Fruit fly (Drosophila melanogaster) whole organism, embryonic: Measurements from ENCODE around the gene CG4270.

Source experiments
- Abd-B ChIP-seq: fragments of 200-800 bp; sonication (Bioruptor generic); optimal IDR thresholded peaks from 2 replicates; lab custom pipeline; 2018; ENCODE audit warnings: missing biosample characterization, mild to moderate bottlenecking, missing genetic modification characterization, moderate library complexity
- Antp ChIP-seq: fragments of 200-800 bp; sonication (Bioruptor generic); optimal IDR thresholded peaks from 3 replicates; lab custom pipeline; 2016; ENCODE audit warnings: missing biosample characterization, missing genetic modification characterization
- B-H2 ChIP-seq: fragments of 200-800 bp; sonication (Bioruptor generic); optimal IDR thresholded peaks from 2 replicates; lab custom pipeline; 2018; ENCODE audit warnings: missing biosample characterization, mild to moderate bottlenecking, missing genetic modification characterization
- Blimp-1 ChIP-seq: fragments of 200-800 bp; sonication (Bioruptor generic); optimal IDR thresholded peaks from 3 replicates; lab custom pipeline; 2018; ENCODE audit warnings: missing biosample characterization, missing genetic modification characterization, mild to moderate bottlenecking, moderate library complexity, missing genetic modification reagents
- CG1024 ChIP-seq: fragments of 200-800 bp; sonication (Bioruptor generic); IDR thresholded peaks from 2 replicates; pipeline ENCODE4 v1.3.6; 2022; ENCODE audit warnings: missing biosample characterization, missing genetic modification characterization
- CG10431 ChIP-seq: fragments of 200-800 bp; sonication (Bioruptor generic); optimal IDR thresholded peaks from 3 replicates; lab custom pipeline; 2018; ENCODE audit warnings: missing biosample characterization, mild to moderate bottlenecking, missing genetic modification characterization
- CG12299 ChIP-seq: fragments of 200-800 bp; sonication (Bioruptor generic); optimal IDR thresholded peaks from 2 replicates; lab custom pipeline; 2018; ENCODE audit warnings: missing biosample characterization, mild to moderate bottlenecking, missing genetic modification characterization
- CG12659 ChIP-seq: fragments of 200-800 bp; sonication (Bioruptor generic); optimal IDR thresholded peaks from 3 replicates; lab custom pipeline; 2017; ENCODE audit warnings: mild to moderate bottlenecking, missing biosample characterization, missing genetic modification reagents, missing genetic modification characterization
- CG13424 ChIP-seq: fragments of 200-800 bp; sonication (Bioruptor generic); optimal IDR thresholded peaks from 2 replicates; lab custom pipeline; 2019; ENCODE audit warnings: missing biosample characterization, mild to moderate bottlenecking, missing genetic modification characterization, moderate library complexity
- CG14860 ChIP-seq: fragments of 200-800 bp; sonication (Bioruptor generic); IDR thresholded peaks from 3 replicates; pipeline ENCODE4 v1.3.6; 2022; ENCODE audit warnings: missing biosample characterization, missing genetic modification characterization; ENCODE audit not compliant: partially characterized antibody
- CG15073 ChIP-seq: fragments of 200-800 bp; sonication (Bioruptor generic); optimal IDR thresholded peaks from 2 replicates; lab custom pipeline; 2016; ENCODE audit warnings: missing biosample characterization, missing genetic modification characterization
- CG16779 ChIP-seq: fragments of 200-800 bp; sonication (Bioruptor generic); IDR thresholded peaks from 2 replicates; pipeline ENCODE4 v1.3.6; 2022; ENCODE audit warnings: missing biosample characterization, missing genetic modification characterization
- CG17385 ChIP-seq: fragments of 200-800 bp; sonication (Bioruptor generic); optimal IDR thresholded peaks from 3 replicates; lab custom pipeline; 2018; ENCODE audit warnings: missing biosample characterization, mild to moderate bottlenecking, missing genetic modification characterization
- CG3847 ChIP-seq: fragments of 200-800 bp; sonication (Bioruptor generic); IDR thresholded peaks from 2 replicates; pipeline ENCODE4 v1.3.6; 2022; ENCODE audit warnings: missing biosample characterization, missing genetic modification characterization
- CG6689 ChIP-seq: fragments of 200-800 bp; sonication (Bioruptor generic); IDR thresholded peaks from 2 replicates; pipeline ENCODE4 v1.3.6; 2022; ENCODE audit warnings: missing biosample characterization, missing genetic modification characterization
- CG7987 ChIP-seq: fragments of 200-800 bp; sonication (Bioruptor generic); optimal IDR thresholded peaks from 2 replicates; lab custom pipeline; 2018; ENCODE audit warnings: missing biosample characterization, mild to moderate bottlenecking, missing genetic modification characterization, moderate library complexity
- CrebB ChIP-seq: fragments of 200-800 bp; sonication (Bioruptor generic); optimal IDR thresholded peaks from 3 replicates; lab custom pipeline; 2018; ENCODE audit warnings: missing biosample characterization, mild to moderate bottlenecking, missing genetic modification characterization
- D19A ChIP-seq: fragments of 200-800 bp; optimal IDR thresholded peaks from 3 replicates; lab custom pipeline; 2019; ENCODE audit warnings: missing biosample characterization, mild to moderate bottlenecking, missing genetic modification characterization, moderate library complexity
- Deaf1 ChIP-seq: fragments of 200-800 bp; optimal IDR thresholded peaks from 3 replicates; lab custom pipeline; 2019; ENCODE audit warnings: missing biosample characterization, mild to moderate bottlenecking, missing genetic modification characterization, moderate library complexity
- H15 ChIP-seq: fragments of 200-800 bp; sonication (Bioruptor generic); IDR thresholded peaks from 3 replicates; pipeline ENCODE4 v1.3.6; 2022; ENCODE audit warnings: missing biosample characterization, missing genetic modification characterization
- HLH3B ChIP-seq: fragments of 200-800 bp; sonication (Bioruptor generic); IDR thresholded peaks from 2 replicates; pipeline ENCODE4 v1.3.6; 2022; ENCODE audit warnings: missing biosample characterization, missing genetic modification characterization
- Hand ChIP-seq: fragments of 200-800 bp; sonication (Bioruptor generic); optimal IDR thresholded peaks from 2 replicates; lab custom pipeline; 2017; ENCODE audit warnings: mild to moderate bottlenecking, missing biosample characterization, missing genetic modification reagents, missing genetic modification characterization
- Hsf ChIP-seq: fragments of 200-800 bp; sonication (Bioruptor generic); optimal IDR thresholded peaks from 3 replicates; lab custom pipeline; 2016; ENCODE audit warnings: missing biosample characterization, missing genetic modification characterization
- Oaz ChIP-seq: fragments of 200-800 bp; sonication (Bioruptor generic); IDR thresholded peaks from 2 replicates; pipeline ENCODE4 v1.3.6; 2022; ENCODE audit warnings: missing biosample characterization, missing genetic modification characterization
- Opbp ChIP-seq: fragments of 200-800 bp; sonication (Bioruptor generic); IDR thresholded peaks from 3 replicates; pipeline ENCODE4 v1.3.6; 2022; ENCODE audit warnings: missing biosample characterization, missing genetic modification characterization; ENCODE audit not compliant: partially characterized antibody
- Rfx ChIP-seq: fragments of 200-800 bp; sonication (Bioruptor generic); IDR thresholded peaks from 2 replicates; pipeline ENCODE4 v1.3.6; 2022; ENCODE audit warnings: missing biosample characterization, missing genetic modification characterization
- Side ChIP-seq: fragments of 200-800 bp; sonication (Bioruptor generic); optimal IDR thresholded peaks from 2 replicates; lab custom pipeline; 2016; ENCODE audit warnings: missing biosample characterization, missing genetic modification characterization
- Ssrp ChIP-seq: fragments of 200-800 bp; sonication (Bioruptor generic); optimal IDR thresholded peaks from 2 replicates; lab custom pipeline; 2018; ENCODE audit warnings: missing biosample characterization, mild to moderate bottlenecking, missing genetic modification characterization, moderate library complexity
- Trl ChIP-seq, 3 experiments: fragments of >200 bp in 2 of 3; fragments of 200-800 bp in 1 of 3; sonication (Bioruptor generic) in 1 of 3; optimal IDR thresholded peaks; 2 replicates in 1 of 3; 3 replicates in 2 of 3; lab custom pipeline; 2016 to 2017; ENCODE audit warnings: missing biosample characterization in 1 of 3, missing genetic modification characterization in 1 of 3
- bsh ChIP-seq, 2 experiments: fragments of 200-800 bp; sonication (Bioruptor generic); optimal IDR thresholded peaks; 2 replicates each; lab custom pipeline; 2017 to 2018; ENCODE audit warnings: mild to moderate bottlenecking in 2 of 2, missing biosample characterization in 2 of 2, missing genetic modification characterization in 2 of 2, moderate library complexity in 1 of 2
- dati ChIP-seq: fragments of 200-800 bp; sonication (Bioruptor generic); IDR thresholded peaks from 2 replicates; pipeline ENCODE4 v1.3.6; 2022; ENCODE audit warnings: missing biosample characterization, missing genetic modification characterization
- fd64A ChIP-seq: fragments of 200-800 bp; sonication (Bioruptor generic); optimal IDR thresholded peaks from 3 replicates; lab custom pipeline; 2018; ENCODE audit warnings: missing biosample characterization, mild to moderate bottlenecking, missing genetic modification characterization
- her ChIP-seq: fragments of 200-800 bp; sonication (Bioruptor generic); optimal IDR thresholded peaks from 2 replicates; lab custom pipeline; 2016; ENCODE audit warnings: missing biosample characterization, missing genetic modification characterization
- lbe ChIP-seq: fragments of 200-800 bp; sonication (Bioruptor generic); optimal IDR thresholded peaks from 2 replicates; lab custom pipeline; 2016; ENCODE audit warnings: missing biosample characterization, mild to moderate bottlenecking, missing genetic modification characterization
- luna ChIP-seq: fragments of 200-800 bp; sonication (Bioruptor generic); optimal IDR thresholded peaks from 2 replicates; lab custom pipeline; 2016; ENCODE audit warnings: missing biosample characterization, missing genetic modification characterization
- nerfin-1 ChIP-seq: fragments of 200-800 bp; sonication (Bioruptor generic); optimal IDR thresholded peaks from 3 replicates; lab custom pipeline; 2019; ENCODE audit warnings: missing biosample characterization, mild to moderate bottlenecking, missing genetic modification characterization, moderate library complexity
- nom ChIP-seq: fragments of 200-800 bp; sonication (Bioruptor generic); optimal IDR thresholded peaks from 2 replicates; lab custom pipeline; 2017; ENCODE audit warnings: missing biosample characterization, missing genetic modification characterization, mild to moderate bottlenecking, moderate library complexity, missing genetic modification reagents
- phol ChIP-seq: fragments of 200-800 bp; sonication (Bioruptor generic); optimal IDR thresholded peaks from 3 replicates; lab custom pipeline; 2018; ENCODE audit warnings: missing biosample characterization, mild to moderate bottlenecking, missing genetic modification characterization, moderate library complexity
- repo ChIP-seq: fragments of 200-800 bp; sonication (Bioruptor generic); optimal IDR thresholded peaks from 2 replicates; lab custom pipeline; 2016; ENCODE audit warnings: missing biosample characterization, missing genetic modification characterization
- salm ChIP-seq: fragments of 200-800 bp; sonication (Bioruptor generic); optimal IDR thresholded peaks from 2 replicates; lab custom pipeline; 2018; ENCODE audit warnings: missing biosample characterization, mild to moderate bottlenecking, missing genetic modification characterization
- shn ChIP-seq: fragments of 200-800 bp; sonication (Bioruptor generic); optimal IDR thresholded peaks from 3 replicates; lab custom pipeline; 2016; ENCODE audit warnings: missing biosample characterization, missing genetic modification characterization
- sim ChIP-seq: fragments of 200-800 bp; sonication (Bioruptor generic); IDR thresholded peaks from 2 replicates; pipeline ENCODE4 v1.3.6; 2022; ENCODE audit warnings: missing biosample characterization, missing genetic modification characterization
- sob ChIP-seq: fragments of 200-800 bp; sonication (Bioruptor generic); IDR thresholded peaks from 2 replicates; pipeline ENCODE4 v1.3.6; 2022; ENCODE audit warnings: missing biosample characterization, missing genetic modification characterization
- sqz ChIP-seq: fragments of 200-800 bp; sonication (Bioruptor generic); optimal IDR thresholded peaks from 3 replicates; lab custom pipeline; 2018; ENCODE audit warnings: missing biosample characterization, mild to moderate bottlenecking, missing genetic modification characterization
- sr ChIP-seq: fragments of 200-800 bp; sonication (Bioruptor generic); IDR thresholded peaks from 3 replicates; pipeline ENCODE4 v1.3.6; 2022; ENCODE audit warnings: missing biosample characterization, missing genetic modification characterization
- trem ChIP-seq: fragments of 200-800 bp; optimal IDR thresholded peaks from 3 replicates; lab custom pipeline; 2019; ENCODE audit warnings: missing biosample characterization, mild to moderate bottlenecking, missing genetic modification characterization, moderate library complexity
- tx ChIP-seq: fragments of 200-800 bp; sonication (Bioruptor generic); optimal IDR thresholded peaks from 2 replicates; lab custom pipeline; 2016; ENCODE audit warnings: missing biosample characterization, missing genetic modification characterization
- wor ChIP-seq: fragments of 200-800 bp; sonication (Bioruptor generic); IDR thresholded peaks from 2 replicates; pipeline ENCODE4 v1.3.6; 2022; ENCODE audit warnings: missing biosample characterization, missing genetic modification characterization
- zf30C ChIP-seq: fragments of 200-800 bp; sonication (Bioruptor generic); optimal IDR thresholded peaks from 3 replicates; lab custom pipeline; 2018; ENCODE audit warnings: missing biosample characterization, mild to moderate bottlenecking, missing genetic modification characterization

Gene CG4270

DNA sequence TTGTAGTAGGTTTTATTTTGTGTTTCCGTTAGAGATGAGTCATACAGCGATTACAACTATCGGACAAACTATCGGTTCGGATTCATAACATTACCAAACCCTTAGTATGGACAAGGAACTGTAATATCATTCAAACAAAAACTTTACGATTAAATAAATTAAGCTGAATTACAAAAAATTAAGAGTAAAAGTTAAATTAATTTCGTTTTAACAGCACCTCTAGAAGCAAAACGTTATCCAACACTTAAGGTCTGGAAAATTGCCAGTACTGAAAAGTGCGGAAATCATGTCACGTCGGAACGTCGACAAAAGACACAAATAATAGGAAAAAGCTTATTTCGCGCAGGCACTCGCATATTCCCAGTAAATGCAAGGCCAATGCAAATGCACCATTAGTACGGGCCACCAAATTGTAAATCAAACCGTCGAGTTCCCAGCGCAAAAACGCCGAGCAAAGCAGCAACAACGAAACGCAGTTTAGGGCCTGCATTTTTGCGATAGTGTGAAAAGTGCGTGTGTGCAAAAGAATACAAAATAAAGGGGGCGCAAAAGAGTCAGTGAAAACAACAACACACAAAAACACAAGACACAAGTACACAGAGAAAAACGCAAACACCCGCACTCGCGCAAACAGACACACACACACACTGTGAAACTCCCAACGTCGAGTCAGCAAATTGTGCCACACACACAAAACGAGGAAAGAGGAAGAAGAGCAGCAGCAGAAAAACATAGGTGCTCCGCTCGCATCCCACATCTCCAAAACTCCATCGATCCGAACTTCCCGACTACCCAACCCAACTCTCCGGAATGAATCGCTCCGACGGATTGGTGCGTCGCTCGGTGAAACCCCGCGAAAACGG lies 36.8 kb upstream of the CG4270 start, which contains the start of the genes CG15387 and sau (continued):
- TF ChIP-seq tx (GFP tag; lab: Kevin White, UChicago) (peak; percentile 91), CG17385 (GFP tag; lab: Kevin White, UChicago) (peak; percentile 79), luna (GFP tag; lab: Kevin White, UChicago) (peak; percentile 87), bsh (GFP tag; optimal IDR thresholded peaks at IDR 0.05; lab: Kevin White, UChicago) (peak; percentile 36 to 87), Ssrp (tag; lab: Kevin White, UChicago) (peak; percentile 81), salm (peak; percentile 58), CG15073 (GFP tag; lab: Kevin White, UChicago) (peak; percentile 49), Hand (GFP tag; lab: Kevin White, UChicago) (peak; percentile 52), zf30C (GFP tag; lab: Kevin White, UChicago) (peak; percentile 65), CG14860 (GFP tag; lab: Robert Waterston, UW) (peak; percentile 89), repo (GFP tag; lab: Kevin White, UChicago) (peak; percentile 75), CG12299 (peak; percentile 86), CG13424 (tag; lab: Kevin White, UChicago) (peak; percentile 90), CG1024 (peak; percentile 66), Opbp (GFP tag; lab: Robert Waterston, UW) (peak; percentile 82), her (GFP tag; lab: Kevin White, UChicago) (peak; percentile 83), Antp (GFP tag; lab: Kevin White, UChicago) (peak; percentile 90), sob (GFP tag; lab: Robert Waterston, UW) (peak; percentile 93), B-H2 (peak; percentile 94), trem (tag; lab: Kevin White, UChicago) (peak; percentile 91), CG6689 (GFP tag; lab: Robert Waterston, UW) (peak; percentile 83), CG12659 (peak; percentile 90), Blimp-1 (GFP tag; lab: Kevin White, UChicago) (peak; percentile 80), Abd-B (peak; percentile 82), Oaz (GFP tag; lab: Robert Waterston, UW) (peak; percentile 55), wor (GFP tag; lab: Robert Waterston, UW) (peak; percentile 64), Trl (optimal IDR thresholded peaks at IDR 0.05; lab: Kevin White, UChicago) (no peak), Trl (GFP tag; optimal IDR thresholded peaks at IDR 0.05; lab: Kevin White, UChicago) (peak; percentile 96), HLH3B (GFP tag; lab: Robert Waterston, UW) (peak; percentile 79), Deaf1 (peak; percentile 59), sim (GFP tag; lab: Robert Waterston, UW) (no peak), Rfx (peak; percentile 89), nerfin-1 (tag; lab: Kevin White, UChicago) (peak; percentile 83), CG7987 (GFP tag; lab: Kevin White, UChicago) (peak; percentile 63), Side (GFP tag; lab: Kevin White, UChicago) (peak; percentile 89), Hsf (GFP tag; lab: Kevin White, UChicago) (peak; percentile 93), dati (0 out of 2 replicates have a peak, but pooled peaks have one; percentile 29)

DNA sequence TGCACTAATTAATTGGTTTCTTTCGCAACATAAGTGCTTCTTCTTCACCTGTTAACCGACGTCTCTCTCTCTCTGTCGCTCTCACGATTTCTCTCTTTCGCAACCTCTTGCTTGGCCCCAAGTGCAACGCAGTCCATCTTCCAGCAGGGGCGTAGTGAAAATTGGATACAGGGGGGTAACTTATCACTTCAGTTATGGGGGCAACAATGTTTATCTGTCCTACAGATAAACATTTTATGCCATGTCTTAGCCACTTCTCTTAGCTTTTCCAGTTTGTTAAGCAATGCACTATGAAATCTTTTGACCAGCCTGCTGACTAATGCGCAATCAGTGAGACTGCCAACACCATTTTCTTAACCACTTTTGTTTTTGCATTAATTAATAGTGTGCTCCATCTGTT lies 35.9 kb upstream of the CG4270 start:
- TF ChIP-seq Ssrp (tag; lab: Kevin White, UChicago) (peak; percentile 30), CG7987 (GFP tag; lab: Kevin White, UChicago) (no peak), fd64A (GFP tag; lab: Kevin White, UChicago) (no peak), D19A (peak; percentile 22), sqz (GFP tag; lab: Kevin White, UChicago) (no peak), H15 (GFP tag; lab: Robert Waterston, UW) (peak; percentile 69; the same call in 2 of the 3 replicates), CG16779 (GFP tag; lab: Robert Waterston, UW) (no peak), lbe (GFP tag; lab: Kevin White, UChicago) (no peak), nom (GFP tag; lab: Kevin White, UChicago) (peak; percentile 49), CG10431 (GFP tag; lab: Kevin White, UChicago) (no peak), CG3847 (GFP tag; lab: Robert Waterston, UW) (no peak), sr (GFP tag; lab: Robert Waterston, UW) (peak; percentile 53; the same call in 1 of the 3 replicates), phol (tag; lab: Kevin White, UChicago) (peak; percentile 51), CrebB (tag; lab: Kevin White, UChicago) (no peak), shn (GFP tag; lab: Kevin White, UChicago) (peak; percentile 34)
